Worm (Caenorhabditis elegans): ENCODE data around the gene K04A8.20.

ce11 chrV:6565851-6566386, 16.7 kb downstream of the K04A8.20 start, which contains the start of gene K04A8.1:
- TF ChIP-seq dpl-1 (GFP tag; optimal IDR thresholded peaks at IDR 0.05) (no peak), ceh-82 (tag; optimal IDR thresholded peaks at IDR 0.05) (no peak), mdl-1 (tag; optimal IDR thresholded peaks at IDR 0.05) (no peak), zag-1 (tag; optimal IDR thresholded peaks at IDR 0.05) (no peak), nhr-11 (tag; optimal IDR thresholded peaks at IDR 0.05) (no peak), unc-62 (GFP tag; optimal IDR thresholded peaks at IDR 0.05 in 1 of 2) (no peak), unc-62 (tag; optimal IDR thresholded peaks at IDR 0.05) (no peak)

Data from whole organism, L4 larva.